Worm (Caenorhabditis elegans) whole organism, early embryonic: ENCODE data around the gene F19C7.3.

Experiments
- B0310.2 ChIP-seq: sonication (generic microtip); optimal IDR thresholded peaks from 2 replicates; lab custom pipeline; 2016; ENCODE audit warnings: mild to moderate bottlenecking, missing genetic modification characterization, missing compliant biosample characterization
- ama-1 ChIP-seq: fragments of 150-350 bp; optimal IDR thresholded peaks from 2 replicates; lab custom pipeline; 2014
- flt-1 ChIP-seq: fragments of 200-800 bp; sonication (Bioruptor generic); IDR thresholded peaks from 2 replicates; pipeline ENCODE4 v1.3.6; 2022; ENCODE audit warnings: missing genetic modification characterization, missing compliant biosample characterization
- hmbx-1 ChIP-seq: sonication (generic microtip); optimal IDR thresholded peaks from 2 replicates; lab custom pipeline; 2016; ENCODE audit warnings: mild to moderate bottlenecking, missing genetic modification characterization, missing compliant biosample characterization
- hmg-4 ChIP-seq: fragments of 200-800 bp; sonication (Bioruptor generic); optimal IDR thresholded peaks from 2 replicates; lab custom pipeline; 2018; ENCODE audit warnings: mild to moderate bottlenecking, missing genetic modification characterization, missing compliant biosample characterization
- hnd-1 ChIP-seq: sonication (generic microtip); optimal IDR thresholded peaks from 2 replicates; lab custom pipeline; 2016; ENCODE audit warnings: missing genetic modification characterization, missing compliant biosample characterization

DNA sequence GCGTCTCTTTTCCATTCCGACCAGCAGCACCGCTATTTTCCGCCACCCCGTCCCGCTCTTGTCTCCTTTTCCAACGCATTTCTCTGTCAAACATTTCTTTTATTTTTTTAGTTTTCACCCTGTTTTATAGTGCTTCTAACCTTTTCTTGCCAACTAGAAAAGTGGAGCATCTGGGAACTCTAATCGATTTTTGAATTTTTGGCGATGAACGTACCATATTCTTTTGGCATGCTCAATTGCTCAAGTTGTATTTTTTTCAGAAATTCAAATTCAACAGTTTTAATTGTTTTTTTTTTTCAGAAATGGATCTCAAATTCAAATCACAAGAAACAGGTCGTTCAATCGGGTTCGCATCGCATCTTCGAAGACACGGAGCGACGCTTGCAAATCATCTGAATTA is 48.7 kb upstream of the F19C7.3 start, which contains the start of gene ZK185.1:
- TF ChIP-seq flt-1 (GFP tag; lab: Robert Waterston, UW) (no peak), hnd-1 (tag; lab: Kevin White, UChicago) (no peak), ama-1 (no peak), hmbx-1 (tag; lab: Kevin White, UChicago) (no peak), hmg-4 (GFP tag; lab: Kevin White, UChicago) (no peak), B0310.2 (tag; lab: Kevin White, UChicago) (no peak)
